Fruit fly (Drosophila melanogaster): Measurements from ENCODE around the gene comt.

Gene comt

dm6 chrX:13303527-13303655 lies 44.6 kb downstream of the comt start, which contains the start of gene IP3K2:
TSS of gene IP3K2 (plus strand) at chrX:13303633.
- TF ChIP-seq CG34367 (tag; optimal IDR thresholded peaks at IDR 0.05) (no peak), CG17806 (tag; optimal IDR thresholded peaks at IDR 0.05) (no peak)

dm6 chrX:13303656-13304647 lies 45.1 kb downstream of the comt start:
- TF ChIP-seq CG13204 (GFP tag; optimal IDR thresholded peaks at IDR 0.05) = peak; percentile 77
- TF ChIP-seq CG9948 (tag; optimal IDR thresholded peaks at IDR 0.05) = no peak
- TF ChIP-seq EcR (GFP tag; optimal IDR thresholded peaks at IDR 0.05) = peak; percentile 76
- peak; percentile 11 for TF ChIP-seq CG15710 (tag; optimal IDR thresholded peaks at IDR 0.05)
- TF ChIP-seq CG4496 (GFP tag; IDR thresholded peaks at IDR 0.05) = 0 out of 3 replicates have a peak, but pooled peaks have one; percentile 34
- TF ChIP-seq gl (tag; optimal IDR thresholded peaks at IDR 0.05) = peak; percentile 15
- no peak for TF ChIP-seq CG12605 (GFP tag; IDR thresholded peaks at IDR 0.05)
- TF ChIP-seq CG17806 (tag; optimal IDR thresholded peaks at IDR 0.05) = no peak
- TF ChIP-seq Pif1A (GFP tag; optimal IDR thresholded peaks at IDR 0.05) = peak; percentile 18
- peak; percentile 38; the same call in 1 of the 2 replicates for TF ChIP-seq CG32121 (GFP tag; IDR thresholded peaks at IDR 0.05)

dm6 chrX:13305323-13305722 lies 46.5 kb downstream of the comt start:
- 0 out of 3 replicates have a peak, but pooled peaks have one; percentile 13 for TF ChIP-seq CG4496 (GFP tag; IDR thresholded peaks at IDR 0.05)
- no peak for TF ChIP-seq CG34367 (tag; optimal IDR thresholded peaks at IDR 0.05)
- no peak for TF ChIP-seq CG14655 (GFP tag; optimal IDR thresholded peaks at IDR 0.05)
- TF ChIP-seq rn (GFP tag; IDR thresholded peaks at IDR 0.05) = no peak
- TF ChIP-seq CG8159 (tag; optimal IDR thresholded peaks at IDR 0.05) = no peak
- TF ChIP-seq D1 (tag; optimal IDR thresholded peaks at IDR 0.05) = no peak
- TF ChIP-seq Snoo (tag; optimal IDR thresholded peaks at IDR 0.05) = no peak
- 0 out of 2 replicates have a peak, but pooled peaks have one; percentile 32 for TF ChIP-seq CG12605 (GFP tag; IDR thresholded peaks at IDR 0.05)
- TF ChIP-seq CG32121 (GFP tag; IDR thresholded peaks at IDR 0.05) = peak; percentile 14; the same call in 1 of the 2 replicates
- peak; percentile 86 for TF ChIP-seq CG13204 (GFP tag; optimal IDR thresholded peaks at IDR 0.05)
- TF ChIP-seq fd96Ca (GFP tag; IDR thresholded peaks at IDR 0.05) = no peak
- TF ChIP-seq CG15710 (tag; optimal IDR thresholded peaks at IDR 0.05) = no peak
- peak; percentile 24 for TF ChIP-seq EcR (GFP tag; optimal IDR thresholded peaks at IDR 0.05)
- TF ChIP-seq Ets98B (GFP tag; IDR thresholded peaks at IDR 0.05) = no peak
- TF ChIP-seq CG17806 (tag; optimal IDR thresholded peaks at IDR 0.05) = no peak
- no peak for TF ChIP-seq Pif1B (GFP tag; optimal IDR thresholded peaks at IDR 0.05)
- peak; percentile 29 for TF ChIP-seq gl (tag; optimal IDR thresholded peaks at IDR 0.05)

dm6 chrX:13307189-13307588 lies 48.4 kb downstream of the comt start:
- peak; percentile 21 for TF ChIP-seq Snoo (tag; optimal IDR thresholded peaks at IDR 0.05)
- TF ChIP-seq CG12605 (GFP tag; IDR thresholded peaks at IDR 0.05) = no peak
- TF ChIP-seq CG13204 (GFP tag; optimal IDR thresholded peaks at IDR 0.05) = no peak
- peak; percentile 38 for TF ChIP-seq CG14655 (GFP tag; optimal IDR thresholded peaks at IDR 0.05)
- no peak for TF ChIP-seq Ets98B (GFP tag; IDR thresholded peaks at IDR 0.05)
- no peak for TF ChIP-seq gl (tag; optimal IDR thresholded peaks at IDR 0.05)
- peak; percentile 41 for TF ChIP-seq CG8159 (tag; optimal IDR thresholded peaks at IDR 0.05)
- TF ChIP-seq CG15710 (tag; optimal IDR thresholded peaks at IDR 0.05) = peak; percentile 30
- TF ChIP-seq CG17806 (tag; optimal IDR thresholded peaks at IDR 0.05) = no peak
- TF ChIP-seq CG32121 (GFP tag; IDR thresholded peaks at IDR 0.05) = 0 out of 2 replicates have a peak, but pooled peaks have one; percentile 17
- peak; percentile 1 for TF ChIP-seq Pif1A (GFP tag; optimal IDR thresholded peaks at IDR 0.05)

- TF ChIP-seq D1 (tag; optimal IDR thresholded peaks at IDR 0.05) (no peak), fd96Ca (GFP tag; IDR thresholded peaks at IDR 0.05) (no peak), Ets98B (GFP tag; IDR thresholded peaks at IDR 0.05) (no peak), gl (tag; optimal IDR thresholded peaks at IDR 0.05) (no peak), CG8159 (tag; optimal IDR thresholded peaks at IDR 0.05) (no peak), Pif1A (GFP tag; optimal IDR thresholded peaks at IDR 0.05) (no peak), Snoo (tag; optimal IDR thresholded peaks at IDR 0.05) (no peak), CG15710 (tag; optimal IDR thresholded peaks at IDR 0.05) (no peak), CG4496 (GFP tag; IDR thresholded peaks at IDR 0.05) (no peak), rn (GFP tag; IDR thresholded peaks at IDR 0.05) (no peak), CG17806 (tag; optimal IDR thresholded peaks at IDR 0.05) (no peak), CG10348 (GFP tag; IDR thresholded peaks at IDR 0.05) (no peak), CG9948 (tag; optimal IDR thresholded peaks at IDR 0.05) (no peak), CG12605 (GFP tag; IDR thresholded peaks at IDR 0.05) (no peak), CG34367 (tag; optimal IDR thresholded peaks at IDR 0.05) (no peak)
Measured at dm6 chrX:13310764-13311163, 51.9 kb downstream of the comt start.
